Fruit fly (Drosophila melanogaster) whole organism, prepupa: ENCODE results near the gene SC35.
A peak's percentile ranks its signal among the peaks of the same experiment; 100 is the strongest.

Experiments used
- Blimp-1 ChIP-seq: fragments of 200-800 bp; sonication (Bioruptor generic); optimal IDR thresholded peaks from 3 replicates; lab custom pipeline; 2017; ENCODE audit warnings: missing biosample characterization, missing genetic modification characterization, mild to moderate bottlenecking, moderate library complexity, missing genetic modification reagents
- CG11762 ChIP-seq: fragments of 200-800 bp; sonication (Bioruptor generic); optimal IDR thresholded peaks from 3 replicates; lab custom pipeline; 2016; ENCODE audit warnings: missing biosample characterization, missing genetic modification characterization; ENCODE audit not compliant: insufficient read depth
- CG11902 ChIP-seq: fragments of 200-800 bp; sonication (Bioruptor generic); optimal IDR thresholded peaks from 3 replicates; lab custom pipeline; 2016; ENCODE audit warnings: missing biosample characterization, missing genetic modification characterization
- CG15336 ChIP-seq: fragments of 200-800 bp; sonication (Bioruptor generic); IDR thresholded peaks from 2 replicates; pipeline ENCODE4 v1.3.6; 2022; ENCODE audit warnings: missing biosample characterization, missing genetic modification characterization
- CG1621 ChIP-seq: fragments of 200-800 bp; sonication (Bioruptor generic); optimal IDR thresholded peaks from 3 replicates; lab custom pipeline; 2018; ENCODE audit warnings: missing biosample characterization, mild to moderate bottlenecking, missing genetic modification characterization
- CG16779 ChIP-seq: fragments of 200-800 bp; sonication (Bioruptor generic); optimal IDR thresholded peaks from 3 replicates; lab custom pipeline; 2017; ENCODE audit warnings: missing biosample characterization, mild to moderate bottlenecking, missing genetic modification characterization
- CG34406 ChIP-seq: fragments of 200-800 bp; sonication (Bioruptor generic); optimal IDR thresholded peaks from 3 replicates; lab custom pipeline; 2016; ENCODE audit warnings: missing biosample characterization, missing genetic modification characterization
- CG3919 ChIP-seq: fragments of 200-800 bp; sonication (Bioruptor generic); optimal IDR thresholded peaks from 3 replicates; lab custom pipeline; 2016; ENCODE audit warnings: missing biosample characterization, missing genetic modification characterization
- CG6276 ChIP-seq: fragments of 200-800 bp; sonication (Bioruptor generic); optimal IDR thresholded peaks from 2 replicates; lab custom pipeline; 2017; ENCODE audit warnings: missing biosample characterization, mild to moderate bottlenecking, missing genetic modification characterization
- CG6792 ChIP-seq: fragments of 200-800 bp; sonication (Bioruptor generic); optimal IDR thresholded peaks from 3 replicates; lab custom pipeline; 2016; ENCODE audit warnings: missing biosample characterization, missing genetic modification characterization
- CG6808 ChIP-seq: fragments of 200-800 bp; sonication (Bioruptor generic); optimal IDR thresholded peaks from 3 replicates; lab custom pipeline; 2017; ENCODE audit warnings: missing biosample characterization, missing genetic modification characterization, mild to moderate bottlenecking, moderate library complexity, missing genetic modification reagents
- CG8319 ChIP-seq: fragments of 200-800 bp; sonication (Bioruptor generic); optimal IDR thresholded peaks from 3 replicates; lab custom pipeline; 2016; ENCODE audit warnings: missing biosample characterization, missing genetic modification characterization
- CG8632 ChIP-seq: fragments of 200-800 bp; sonication (Bioruptor generic); optimal IDR thresholded peaks from 3 replicates; lab custom pipeline; 2016; ENCODE audit warnings: missing biosample characterization, missing genetic modification characterization
- CG9139 ChIP-seq: fragments of 200-800 bp; sonication (Bioruptor generic); optimal IDR thresholded peaks from 3 replicates; lab custom pipeline; 2017; ENCODE audit warnings: missing biosample characterization, mild to moderate bottlenecking, missing genetic modification characterization
- Eip75B ChIP-seq: fragments of 200-800 bp; sonication (Bioruptor generic); optimal IDR thresholded peaks from 3 replicates; lab custom pipeline; 2016; ENCODE audit warnings: missing biosample characterization, missing genetic modification characterization
- Eip78C ChIP-seq: fragments of 200-800 bp; sonication (Bioruptor generic); peaks from one replicate; lab custom pipeline; 2016; ENCODE audit warnings: missing biosample characterization, missing genetic modification characterization
- Eip93F ChIP-seq: fragments of 200-800 bp; sonication (Bioruptor generic); optimal IDR thresholded peaks from 2 replicates; lab custom pipeline; 2016; ENCODE audit warnings: missing biosample characterization, mild to moderate bottlenecking, missing genetic modification characterization
- Ets21C ChIP-seq: fragments of 200-800 bp; sonication (Bioruptor generic); optimal IDR thresholded peaks from 3 replicates; lab custom pipeline; 2016; ENCODE audit warnings: missing biosample characterization, missing genetic modification characterization
- Ets96B ChIP-seq: fragments of 200-800 bp; optimal IDR thresholded peaks from 2 replicates; lab custom pipeline; 2019; ENCODE audit warnings: missing biosample characterization, mild to moderate bottlenecking, missing genetic modification characterization, moderate library complexity
- Gug ChIP-seq: fragments of 200-800 bp; sonication (Bioruptor generic); IDR thresholded peaks from 2 replicates; pipeline ENCODE4 v1.3.6; 2022; ENCODE audit warnings: missing biosample characterization, missing genetic modification characterization
- Hr39 ChIP-seq: fragments of 200-800 bp; sonication (Bioruptor generic); optimal IDR thresholded peaks from 2 replicates; lab custom pipeline; 2016; ENCODE audit warnings: missing biosample characterization, missing genetic modification characterization
- Hr4 ChIP-seq: fragments of 200-800 bp; sonication (Bioruptor generic); optimal IDR thresholded peaks from 3 replicates; lab custom pipeline; 2016; ENCODE audit warnings: missing biosample characterization, missing genetic modification characterization
- Lpt ChIP-seq: fragments of 200-800 bp; sonication (Bioruptor generic); optimal IDR thresholded peaks from 3 replicates; lab custom pipeline; 2016; ENCODE audit warnings: missing biosample characterization, missing genetic modification characterization
- Met ChIP-seq: fragments of 200-800 bp; sonication (Bioruptor generic); optimal IDR thresholded peaks from 3 replicates; lab custom pipeline; 2016; ENCODE audit warnings: missing biosample characterization, missing genetic modification characterization
- OdsH ChIP-seq: fragments of 200-800 bp; sonication (Bioruptor generic); optimal IDR thresholded peaks from 3 replicates; lab custom pipeline; 2016; ENCODE audit warnings: missing biosample characterization, missing genetic modification characterization
- Smox ChIP-seq: fragments of 200-800 bp; sonication (Bioruptor generic); optimal IDR thresholded peaks from 3 replicates; lab custom pipeline; 2016; ENCODE audit warnings: missing biosample characterization, missing genetic modification characterization
- Sox102F ChIP-seq: fragments of 200-800 bp; sonication (Bioruptor generic); optimal IDR thresholded peaks from 2 replicates; lab custom pipeline; 2016; ENCODE audit warnings: missing biosample characterization, mild to moderate bottlenecking, missing genetic modification characterization
- Sox15 ChIP-seq: fragments of 200-800 bp; sonication (Bioruptor generic); optimal IDR thresholded peaks from 3 replicates; lab custom pipeline; 2016; ENCODE audit warnings: missing biosample characterization, missing genetic modification characterization
- achi ChIP-seq: fragments of 200-800 bp; sonication (Bioruptor generic); optimal IDR thresholded peaks from 3 replicates; lab custom pipeline; 2016; ENCODE audit warnings: missing biosample characterization, missing genetic modification characterization
- acj6 ChIP-seq: fragments of 200-800 bp; sonication (Bioruptor generic); optimal IDR thresholded peaks from 3 replicates; lab custom pipeline; 2016; ENCODE audit warnings: missing biosample characterization, missing genetic modification characterization
- cyc ChIP-seq: fragments of 200-800 bp; sonication (Bioruptor generic); optimal IDR thresholded peaks from 3 replicates; lab custom pipeline; 2016; ENCODE audit warnings: missing biosample characterization, missing genetic modification characterization
- dac ChIP-seq: fragments of 200-800 bp; sonication (Bioruptor generic); optimal IDR thresholded peaks from 2 replicates; lab custom pipeline; 2017; ENCODE audit warnings: missing biosample characterization, mild to moderate bottlenecking, missing genetic modification characterization
- dsx ChIP-seq: fragments of 200-800 bp; optimal IDR thresholded peaks from 3 replicates; lab custom pipeline; 2019; ENCODE audit warnings: missing biosample characterization, mild to moderate bottlenecking, missing genetic modification characterization, moderate library complexity; ENCODE audit not compliant: poor library complexity, severe bottlenecking
- fd85E ChIP-seq: fragments of 200-800 bp; sonication (Bioruptor generic); optimal IDR thresholded peaks from 3 replicates; lab custom pipeline; 2016; ENCODE audit warnings: missing biosample characterization, missing genetic modification characterization
- fkh ChIP-seq: fragments of 200-800 bp; sonication (Bioruptor generic); optimal IDR thresholded peaks from 3 replicates; lab custom pipeline; 2017; ENCODE audit warnings: missing biosample characterization, mild to moderate bottlenecking, missing genetic modification characterization, moderate library complexity
- net ChIP-seq: fragments of 200-800 bp; sonication (Bioruptor generic); optimal IDR thresholded peaks from 3 replicates; lab custom pipeline; 2016; ENCODE audit warnings: missing biosample characterization, missing genetic modification characterization
- salr ChIP-seq, 2 experiments: fragments of 200-800 bp; sonication (Bioruptor generic); optimal IDR thresholded peaks; 3 replicates each; lab custom pipeline; 2016 to 2018; ENCODE audit warnings: missing biosample characterization in 2 of 2, missing genetic modification characterization in 2 of 2, mild to moderate bottlenecking in 1 of 2
- spab ChIP-seq: fragments of 200-800 bp; sonication (Bioruptor generic); optimal IDR thresholded peaks from 2 replicates; lab custom pipeline; 2017; ENCODE audit warnings: missing biosample characterization, mild to moderate bottlenecking, missing genetic modification characterization, missing genetic modification reagents
- ss ChIP-seq, 2 experiments: fragments of 200-800 bp; sonication (Bioruptor generic); optimal IDR thresholded peaks; 2 replicates in 1 of 2; 3 replicates in 1 of 2; lab custom pipeline; 2017 to 2018; ENCODE audit warnings: mild to moderate bottlenecking in 2 of 2, missing biosample characterization in 2 of 2, missing genetic modification characterization in 2 of 2, moderate library complexity in 1 of 2
- svp ChIP-seq: fragments of 200-800 bp; sonication (Bioruptor generic); peaks from one replicate; lab custom pipeline; 2016; ENCODE audit warnings: missing biosample characterization, missing genetic modification characterization
- topi ChIP-seq: fragments of 200-800 bp; sonication (Bioruptor generic); optimal IDR thresholded peaks from 3 replicates; lab custom pipeline; 2016; ENCODE audit warnings: missing biosample characterization, missing genetic modification characterization
- vri ChIP-seq: fragments of 200-800 bp; sonication (Bioruptor generic); optimal IDR thresholded peaks from 3 replicates; lab custom pipeline; 2016; ENCODE audit warnings: missing biosample characterization, mild to moderate bottlenecking, missing genetic modification characterization

SC35 gene

dm6 chr2L:12460767-12461739, 26.6 kb upstream of the SC35 start (continued):
- TF ChIP-seq Blimp-1 (GFP tag; lab: Kevin White, UChicago) (peak; percentile 56), Eip78C (GFP tag; lab: Kevin White, UChicago) (peak; percentile 88), Smox (GFP tag; lab: Kevin White, UChicago) (peak; percentile 57), salr (GFP tag; optimal IDR thresholded peaks at IDR 0.05; lab: Kevin White, UChicago) (peak in 1 of 2 experiments; percentile 0), Lpt (GFP tag; lab: Kevin White, UChicago) (peak; percentile 42), CG6808 (GFP tag; lab: Kevin White, UChicago) (peak; percentile 85), Sox102F (peak; percentile 68), fkh (GFP tag; lab: Kevin White, UChicago) (peak; percentile 99), Hr4 (GFP tag; lab: Kevin White, UChicago) (no peak), CG11902 (GFP tag; lab: Kevin White, UChicago) (no peak), CG16779 (peak; percentile 64), acj6 (peak; percentile 8), achi (GFP tag; lab: Kevin White, UChicago) (peak; percentile 35), fd85E (GFP tag; lab: Kevin White, UChicago) (peak; percentile 54), Eip93F (peak; percentile 86), CG15336 (GFP tag; lab: Robert Waterston, UW) (no peak; the same call in 1 of the 2 replicates), Hr39 (no peak), Ets21C (GFP tag; lab: Kevin White, UChicago) (no peak), CG6792 (peak; percentile 32), svp (peak; percentile 71), Ets96B (peak; percentile 49), Eip75B (GFP tag; lab: Kevin White, UChicago) (peak; percentile 51), CG9139 (GFP tag; lab: Kevin White, UChicago) (peak; percentile 86), CG34406 (GFP tag; lab: Kevin White, UChicago) (peak; percentile 69), vri (peak; percentile 78), topi (GFP tag; lab: Kevin White, UChicago) (peak; percentile 61), Sox15 (GFP tag; lab: Kevin White, UChicago) (no peak), CG11762 (GFP tag; lab: Kevin White, UChicago) (no peak), dsx (GFP tag; lab: Kevin White, UChicago) (peak; percentile 62), OdsH (no peak), CG8632 (peak; percentile 34), Gug (GFP tag; lab: Robert Waterston, UW) (no peak), CG1621 (peak; percentile 39), Met (GFP tag; lab: Kevin White, UChicago) (peak; percentile 63), cyc (no peak), ss (GFP tag; optimal IDR thresholded peaks at IDR 0.05; lab: Kevin White, UChicago) (peak; percentile 79 to 84), CG3919 (GFP tag; lab: Kevin White, UChicago) (peak; percentile 58), spab (GFP tag; lab: Kevin White, UChicago) (peak; percentile 66), CG6276 (GFP tag; lab: Kevin White, UChicago) (peak; percentile 64), net (GFP tag; lab: Kevin White, UChicago) (peak; percentile 72), CG8319 (GFP tag; lab: Kevin White, UChicago) (no peak), dac (GFP tag; lab: Kevin White, UChicago) (no peak)
